Fruit fly (Drosophila melanogaster) whole organism, embryonic: ENCODE measurements around the gene RpS2.

Experiments
- Aef1 ChIP-seq: fragments of 200-800 bp; sonication (Bioruptor generic); IDR thresholded peaks from 3 replicates; pipeline ENCODE4 v1.3.6; 2022; ENCODE audit warnings: missing biosample characterization, missing genetic modification characterization
- B-H2 ChIP-seq: fragments of 200-800 bp; sonication (Bioruptor generic); optimal IDR thresholded peaks from 2 replicates; lab custom pipeline; 2018; ENCODE audit warnings: missing biosample characterization, mild to moderate bottlenecking, missing genetic modification characterization
- Bdp1 ChIP-seq: fragments of 200-800 bp; sonication (Bioruptor generic); optimal IDR thresholded peaks from 3 replicates; lab custom pipeline; 2016; ENCODE audit warnings: missing biosample characterization, missing genetic modification characterization
- CG13624 ChIP-seq: fragments of 200-800 bp; sonication (Bioruptor generic); optimal IDR thresholded peaks from 2 replicates; lab custom pipeline; 2016; ENCODE audit warnings: missing biosample characterization, missing genetic modification characterization
- CG14441 ChIP-seq: fragments of 200-800 bp; sonication (Bioruptor generic); IDR thresholded peaks from 2 replicates; pipeline ENCODE4 v1.3.6; 2022; ENCODE audit warnings: missing biosample characterization, missing genetic modification characterization
- CG14860 ChIP-seq: fragments of 200-800 bp; sonication (Bioruptor generic); IDR thresholded peaks from 3 replicates; pipeline ENCODE4 v1.3.6; 2022; ENCODE audit warnings: missing biosample characterization, missing genetic modification characterization; ENCODE audit not compliant: partially characterized antibody
- CG15514 ChIP-seq: fragments of 200-800 bp; sonication (Bioruptor generic); optimal IDR thresholded peaks from 3 replicates; lab custom pipeline; 2017; ENCODE audit warnings: missing biosample characterization, missing genetic modification characterization, mild to moderate bottlenecking, moderate library complexity, missing genetic modification reagents
- CG16815 ChIP-seq: fragments of 200-800 bp; sonication (Bioruptor generic); optimal IDR thresholded peaks from 3 replicates; lab custom pipeline; 2017; ENCODE audit warnings: missing biosample characterization, mild to moderate bottlenecking, missing genetic modification characterization
- CG17186 ChIP-seq: fragments of 200-800 bp; sonication (Bioruptor generic); optimal IDR thresholded peaks from 3 replicates; lab custom pipeline; 2017; ENCODE audit warnings: missing biosample characterization, missing genetic modification reagents, missing genetic modification characterization
- CG18476 ChIP-seq: fragments of 200-800 bp; sonication (Bioruptor generic); optimal IDR thresholded peaks from 2 replicates; lab custom pipeline; 2016; ENCODE audit warnings: missing biosample characterization, mild to moderate bottlenecking, missing genetic modification characterization
- CG18764 ChIP-seq: fragments of 200-800 bp; sonication (Bioruptor generic); optimal IDR thresholded peaks from 3 replicates; lab custom pipeline; 2016; ENCODE audit warnings: missing biosample characterization, missing genetic modification characterization
- CG31224 ChIP-seq: fragments of 200-800 bp; sonication (Bioruptor generic); IDR thresholded peaks from 2 replicates; pipeline ENCODE4 v1.3.6; 2022; ENCODE audit warnings: missing biosample characterization, missing genetic modification characterization
- CG3281 ChIP-seq: fragments of 200-800 bp; sonication (Bioruptor generic); optimal IDR thresholded peaks from 3 replicates; lab custom pipeline; 2017; ENCODE audit warnings: missing biosample characterization, mild to moderate bottlenecking, missing genetic modification characterization
- CG34376 ChIP-seq: fragments of 200-800 bp; sonication (Bioruptor generic); optimal IDR thresholded peaks from 2 replicates; lab custom pipeline; 2018; ENCODE audit warnings: missing biosample characterization, mild to moderate bottlenecking, missing genetic modification characterization
- CG4730 ChIP-seq: fragments of 200-800 bp; sonication (Bioruptor generic); IDR thresholded peaks from 2 replicates; pipeline ENCODE4 v1.3.6; 2022; ENCODE audit warnings: missing biosample characterization, missing genetic modification characterization
- CG6254 ChIP-seq: fragments of 200-800 bp; sonication (Bioruptor generic); optimal IDR thresholded peaks from 3 replicates; lab custom pipeline; 2017; ENCODE audit warnings: mild to moderate bottlenecking, missing biosample characterization, missing genetic modification reagents, missing genetic modification characterization
- CG6813 ChIP-seq: fragments of 200-800 bp; sonication (Bioruptor generic); optimal IDR thresholded peaks from 2 replicates; lab custom pipeline; 2017; ENCODE audit warnings: missing biosample characterization, missing genetic modification characterization, mild to moderate bottlenecking, moderate library complexity, missing genetic modification reagents
- CG7786 ChIP-seq: fragments of 200-800 bp; sonication (Bioruptor generic); optimal IDR thresholded peaks from 2 replicates; lab custom pipeline; 2016; ENCODE audit warnings: missing biosample characterization, missing genetic modification characterization
- CG9817 ChIP-seq: fragments of 200-800 bp; sonication (Bioruptor generic); optimal IDR thresholded peaks from 2 replicates; lab custom pipeline; 2018; ENCODE audit warnings: missing biosample characterization, mild to moderate bottlenecking, missing genetic modification characterization, moderate library complexity
- CG9932 ChIP-seq: fragments of 200-800 bp; sonication (Bioruptor generic); IDR thresholded peaks from 2 replicates; pipeline ENCODE4 v1.3.6; 2022; ENCODE audit warnings: missing biosample characterization, missing genetic modification characterization
- CoRest ChIP-seq: fragments of 200-800 bp; sonication (Bioruptor generic); optimal IDR thresholded peaks from 3 replicates; lab custom pipeline; 2018; ENCODE audit warnings: missing biosample characterization, mild to moderate bottlenecking, missing genetic modification characterization, moderate library complexity
- Dad ChIP-seq: fragments of 200-800 bp; sonication (Bioruptor generic); optimal IDR thresholded peaks from 3 replicates; lab custom pipeline; 2016; ENCODE audit warnings: missing biosample characterization, missing genetic modification characterization
- Dbx ChIP-seq: fragments of 200-800 bp; sonication (Bioruptor generic); IDR thresholded peaks from 3 replicates; pipeline ENCODE4 v1.3.6; 2022; ENCODE audit warnings: missing biosample characterization, missing genetic modification characterization
- Hr78 ChIP-seq, 2 experiments: fragments of 200-800 bp in 1 of 2; fragments of >200 bp in 1 of 2; sonication (Bioruptor generic) in 1 of 2; optimal IDR thresholded peaks; 2 replicates each; lab custom pipeline; 2017 to 2019; ENCODE audit warnings: missing biosample characterization in 2 of 2, missing genetic modification characterization in 2 of 2, mild to moderate bottlenecking in 1 of 2, moderate library complexity in 1 of 2
- Mrtf ChIP-seq: fragments of 200-800 bp; sonication (Bioruptor generic); IDR thresholded peaks from 3 replicates; pipeline ENCODE4 v1.3.6; 2022; ENCODE audit warnings: missing biosample characterization, missing genetic modification characterization
- NK7.1 ChIP-seq: fragments of 200-800 bp; sonication (Bioruptor generic); optimal IDR thresholded peaks from 3 replicates; lab custom pipeline; 2016; ENCODE audit warnings: missing biosample characterization, missing genetic modification characterization
- Oaz ChIP-seq: fragments of 200-800 bp; sonication (Bioruptor generic); IDR thresholded peaks from 2 replicates; pipeline ENCODE4 v1.3.6; 2022; ENCODE audit warnings: missing biosample characterization, missing genetic modification characterization
- TFAM ChIP-seq: fragments of 200-800 bp; sonication (Bioruptor generic); optimal IDR thresholded peaks from 2 replicates; lab custom pipeline; 2017; ENCODE audit warnings: missing biosample characterization, missing genetic modification characterization, inconsistent platforms
- ap ChIP-seq: fragments of 200-800 bp; sonication (Bioruptor generic); IDR thresholded peaks from 2 replicates; pipeline ENCODE4 v1.3.6; 2022; ENCODE audit warnings: missing biosample characterization, missing genetic modification characterization
- cato ChIP-seq: fragments of 200-800 bp; sonication (Bioruptor generic); optimal IDR thresholded peaks from 2 replicates; lab custom pipeline; 2016; ENCODE audit warnings: missing biosample characterization, missing genetic modification characterization, borderline replicate concordance
- cg ChIP-seq: fragments of 200-800 bp; sonication (Bioruptor generic); optimal IDR thresholded peaks from 3 replicates; lab custom pipeline; 2019; ENCODE audit warnings: missing biosample characterization, mild to moderate bottlenecking, missing genetic modification characterization, moderate library complexity
- chif ChIP-seq, 2 experiments: fragments of 200-800 bp; sonication (Bioruptor generic); optimal IDR thresholded peaks; 3 replicates each; lab custom pipeline; 2016; ENCODE audit warnings: missing biosample characterization in 2 of 2, missing genetic modification characterization in 2 of 2
- dan ChIP-seq: fragments of 200-800 bp; sonication (Bioruptor generic); IDR thresholded peaks from 2 replicates; pipeline ENCODE4 v1.3.6; 2022; ENCODE audit warnings: missing biosample characterization, missing genetic modification characterization
- fd3F ChIP-seq: fragments of 200-800 bp; sonication (Bioruptor generic); optimal IDR thresholded peaks from 2 replicates; lab custom pipeline; 2018; ENCODE audit warnings: missing biosample characterization, mild to moderate bottlenecking, missing genetic modification characterization, moderate library complexity
- fd96Cb ChIP-seq: fragments of 200-800 bp; sonication (Bioruptor generic); optimal IDR thresholded peaks from 2 replicates; lab custom pipeline; 2018; ENCODE audit warnings: missing biosample characterization, mild to moderate bottlenecking, missing genetic modification characterization, moderate library complexity
- hbn ChIP-seq: fragments of 200-800 bp; sonication (Bioruptor generic); IDR thresholded peaks from 2 replicates; pipeline ENCODE4 v1.3.6; 2022; ENCODE audit warnings: missing biosample characterization, missing genetic modification characterization; ENCODE audit not compliant: partially characterized antibody
- hth ChIP-seq: fragments of >200 bp; optimal IDR thresholded peaks from 2 replicates; lab custom pipeline; 2017; ENCODE audit warnings: inconsistent platforms
- insv ChIP-seq, 2 experiments: fragments of 200-800 bp; sonication (Bioruptor generic); optimal IDR thresholded peaks; 3 replicates each; lab custom pipeline; 2016 to 2018; ENCODE audit warnings: missing biosample characterization in 2 of 2, missing genetic modification characterization in 2 of 2
- lilli ChIP-seq: fragments of 200-800 bp; sonication (Bioruptor generic); optimal IDR thresholded peaks from 3 replicates; lab custom pipeline; 2016; ENCODE audit warnings: missing biosample characterization, missing genetic modification characterization
- lmd ChIP-seq: fragments of 200-800 bp; sonication (Bioruptor generic); IDR thresholded peaks from 2 replicates; pipeline ENCODE4 v1.3.6; 2022; ENCODE audit warnings: missing biosample characterization, missing genetic modification characterization
- lov ChIP-seq, 2 experiments: fragments of 200-800 bp in 1 of 2; fragments of >200 bp in 1 of 2; sonication (Bioruptor generic) in 1 of 2; IDR thresholded peaks in 1 of 2; optimal IDR thresholded peaks in 1 of 2; 2 replicates in 1 of 2; 3 replicates in 1 of 2; pipeline versions ENCODE4 v1.3.6 to Lab custom; 2017 to 2022; ENCODE audit warnings: missing biosample characterization in 1 of 2, missing genetic modification characterization in 1 of 2
- pnt ChIP-seq: fragments of 200-800 bp; sonication (Bioruptor generic); optimal IDR thresholded peaks from 3 replicates; lab custom pipeline; 2016; ENCODE audit warnings: missing biosample characterization, missing genetic modification characterization
- pzg ChIP-seq: fragments of 200-800 bp; sonication (Bioruptor generic); optimal IDR thresholded peaks from 3 replicates; lab custom pipeline; 2018; ENCODE audit warnings: missing biosample characterization, mild to moderate bottlenecking, missing genetic modification characterization, moderate library complexity
- sc ChIP-seq, 3 experiments: fragments of >200 bp in 2 of 3; fragments of 200-800 bp in 1 of 3; sonication (Bioruptor generic) in 1 of 3; optimal IDR thresholded peaks; 2 replicates in 2 of 3; 3 replicates in 1 of 3; lab custom pipeline; 2017; ENCODE audit warnings: mild to moderate bottlenecking in 1 of 3, missing biosample characterization in 1 of 3, missing genetic modification characterization in 1 of 3, missing genetic modification reagents in 1 of 3
- seq ChIP-seq: fragments of 200-800 bp; sonication (Bioruptor generic); IDR thresholded peaks from 2 replicates; pipeline ENCODE4 v1.3.6; 2022; ENCODE audit warnings: missing biosample characterization, missing genetic modification characterization
- so ChIP-seq: fragments of 200-800 bp; sonication (Bioruptor generic); IDR thresholded peaks from 3 replicates; pipeline ENCODE4 v1.3.6; 2022; ENCODE audit warnings: missing biosample characterization, missing genetic modification characterization
- tgo ChIP-seq: fragments of 200-800 bp; sonication (Bioruptor generic); IDR thresholded peaks from 3 replicates; pipeline ENCODE4 v1.3.6; 2022; ENCODE audit warnings: missing biosample characterization, missing genetic modification characterization
- ttk ChIP-seq: fragments of 200-800 bp; sonication (Bioruptor generic); IDR thresholded peaks from 2 replicates; pipeline ENCODE4 v2.1.2; 2022; ENCODE audit warnings: missing biosample characterization, missing genetic modification characterization
- unc-4 ChIP-seq: fragments of 200-800 bp; sonication (Bioruptor generic); IDR thresholded peaks from 2 replicates; pipeline ENCODE4 v1.3.6; 2022; ENCODE audit warnings: missing biosample characterization, missing genetic modification characterization; ENCODE audit not compliant: partially characterized antibody

The RpS2 gene

dm6 chr2L:9921401-9921800, 24.0 kb upstream of the RpS2 start, which contains the start of gene CG4592 (continued):
- TF ChIP-seq hbn (GFP tag; lab: Robert Waterston, UW) (no peak), hth (no peak), pnt (GFP tag; lab: Kevin White, UChicago) (no peak), CG14441 (GFP tag; lab: Robert Waterston, UW) (peak; percentile 53; the same call in 1 of the 2 replicates), cato (GFP tag; lab: Kevin White, UChicago) (peak; percentile 24), CG3281 (no peak), Oaz (GFP tag; lab: Robert Waterston, UW) (no peak; the same call in 1 of the 2 replicates), CG6254 (peak; percentile 5), TFAM (GFP tag; lab: Kevin White, UChicago) (no peak), Hr78 (GFP tag; optimal IDR thresholded peaks at IDR 0.05; lab: Kevin White, UChicago) (no peak), CG6813 (GFP tag; lab: Kevin White, UChicago) (peak; percentile 17), NK7.1 (no peak), Bdp1 (peak; percentile 18), CG16815 (no peak), ap (GFP tag; lab: Robert Waterston, UW) (0 out of 2 replicates have a peak, but pooled peaks have one; percentile 21), CG13624 (no peak), chif (GFP tag; optimal IDR thresholded peaks at IDR 0.05; lab: Kevin White, UChicago) (peak; percentile 4 to 42), CG9817 (tag; lab: Kevin White, UChicago) (peak; percentile 40), Aef1 (GFP tag; lab: Robert Waterston, UW) (no peak), lov (optimal IDR thresholded peaks at IDR 0.05; lab: Kevin White, UChicago) (no peak), lov (GFP tag; IDR thresholded peaks at IDR 0.05; lab: Robert Waterston, UW) (0 out of 3 replicates have a peak, but pooled peaks have one; percentile 27), CG18476 (GFP tag; lab: Kevin White, UChicago) (peak; percentile 39), CoRest (tag; lab: Kevin White, UChicago) (peak; percentile 64), Dbx (peak; percentile 66; the same call in 2 of the 3 replicates), B-H2 (GFP tag; lab: Kevin White, UChicago) (peak; percentile 52), CG34376 (peak; percentile 64), dan (no peak), CG31224 (GFP tag; lab: Robert Waterston, UW) (peak; percentile 29; the same call in 1 of the 2 replicates), sc (optimal IDR thresholded peaks at IDR 0.05; lab: Kevin White, UChicago) (no peak), sc (GFP tag; optimal IDR thresholded peaks at IDR 0.05; lab: Kevin White, UChicago) (no peak), tgo (peak; percentile 63), cg (GFP tag; lab: Kevin White, UChicago) (no peak), Mrtf (GFP tag; lab: Robert Waterston, UW) (peak; percentile 31; the same call in 2 of the 3 replicates), unc-4 (GFP tag; lab: Robert Waterston, UW) (0 out of 2 replicates have a peak, but pooled peaks have one; percentile 15), so (GFP tag; lab: Robert Waterston, UW) (0 out of 3 replicates have a peak, but pooled peaks have one; percentile 21), CG9932 (GFP tag; lab: Robert Waterston, UW) (peak; percentile 57), seq (GFP tag; lab: Robert Waterston, UW) (0 out of 2 replicates have a peak, but pooled peaks have one; percentile 30), ttk (GFP tag; lab: Robert Waterston, UW) (no peak), Dad (peak; percentile 14), CG15514 (GFP tag; lab: Kevin White, UChicago) (peak; percentile 46), CG14860 (no peak), fd96Cb (tag; lab: Kevin White, UChicago) (peak; percentile 41), fd3F (peak; percentile 42), CG17186 (GFP tag; lab: Kevin White, UChicago) (no peak), CG7786 (GFP tag; lab: Kevin White, UChicago) (no peak), CG4730 (GFP tag; lab: Robert Waterston, UW) (no peak), lilli (peak; percentile 69), pzg (GFP tag; lab: Kevin White, UChicago) (peak; percentile 35), lmd (peak; percentile 57; the same call in 1 of the 2 replicates), CG18764 (no peak), insv (GFP tag; optimal IDR thresholded peaks at IDR 0.05; lab: Kevin White, UChicago) (no peak)
